Fruit fly (Drosophila melanogaster): ENCODE measurements around the gene CG15760.
A peak's percentile ranks its signal among the peaks of the same experiment; 100 is the strongest.

Gene CG15760

dm6 chrX:13624334-13625079, 45.0 kb upstream of the CG15760 start, which contains the start of the genes CG2691 and NFAT (continued):
- peak; percentile 23 for TF ChIP-seq CG34376 (GFP tag; optimal IDR thresholded peaks at IDR 0.05)
- no peak for TF ChIP-seq CG12299 (tag; optimal IDR thresholded peaks at IDR 0.05)
- TF ChIP-seq CG30431 (GFP tag; optimal IDR thresholded peaks at IDR 0.05): no peak
- no peak for TF ChIP-seq Camta (GFP tag; optimal IDR thresholded peaks at IDR 0.05)
- no peak for TF ChIP-seq gt (GFP tag; IDR thresholded peaks at IDR 0.05)
- no peak for TF ChIP-seq CG8944 (GFP tag; optimal IDR thresholded peaks at IDR 0.05)
- TF ChIP-seq az2 (GFP tag; optimal IDR thresholded peaks at IDR 0.05): no peak
- no peak for TF ChIP-seq jumu (GFP tag; optimal IDR thresholded peaks at IDR 0.05)
- no peak for TF ChIP-seq lola (GFP tag; optimal IDR thresholded peaks at IDR 0.05)
- TF ChIP-seq CG11398 (GFP tag; optimal IDR thresholded peaks at IDR 0.05): no peak
- no peak; the same call in 2 of the 3 replicates for TF ChIP-seq CG2199 (GFP tag; IDR thresholded peaks at IDR 0.05)
- peak; percentile 51 for TF ChIP-seq kah (GFP tag; optimal IDR thresholded peaks at IDR 0.05)
- TF ChIP-seq sqz (GFP tag; optimal IDR thresholded peaks at IDR 0.05): peak; percentile 80
- peak; percentile 51; the same call in 2 of the 3 replicates for TF ChIP-seq knrl (GFP tag; IDR thresholded peaks at IDR 0.05; ENCODE audit: partially characterized antibody)
- TF ChIP-seq dpn (GFP tag; optimal IDR thresholded peaks at IDR 0.05): no peak
- TF ChIP-seq CG17829 (tag; optimal IDR thresholded peaks at IDR 0.05): no peak
- TF ChIP-seq exex (tag; optimal IDR thresholded peaks at IDR 0.05): peak; percentile 1
- TF ChIP-seq pho (GFP tag; optimal IDR thresholded peaks at IDR 0.05): no peak
- TF ChIP-seq Adf1 (GFP tag; IDR thresholded peaks at IDR 0.05): no peak
- TF ChIP-seq Kr (GFP tag; optimal IDR thresholded peaks at IDR 0.05): no peak
- TF ChIP-seq Doc3 (GFP tag; IDR thresholded peaks at IDR 0.05; ENCODE audit: partially characterized antibody): peak; percentile 56; the same call in 1 of the 3 replicates
- no peak for TF ChIP-seq CG6765 (GFP tag; optimal IDR thresholded peaks at IDR 0.05)
- TF ChIP-seq amos (GFP tag; IDR thresholded peaks at IDR 0.05; ENCODE audit: partially characterized antibody): peak; percentile 69; the same call in 1 of the 2 replicates
- TF ChIP-seq CG4820 (GFP tag; optimal IDR thresholded peaks at IDR 0.05): no peak
- no peak for TF ChIP-seq slp2 (GFP tag; optimal IDR thresholded peaks at IDR 0.05)
- TF ChIP-seq jigr1 (GFP tag; IDR thresholded peaks at IDR 0.05): no peak
- no peak for TF ChIP-seq MTF-1 (GFP tag; optimal IDR thresholded peaks at IDR 0.05; ENCODE audit: borderline replicate concordance)
- TF ChIP-seq Oli (tag; optimal IDR thresholded peaks at IDR 0.05): no peak
- no peak for TF ChIP-seq bab2 (GFP tag; optimal IDR thresholded peaks at IDR 0.05)
- TF ChIP-seq Hr51 (GFP tag; optimal IDR thresholded peaks at IDR 0.05): no peak
- TF ChIP-seq CG3065 (GFP tag; optimal IDR thresholded peaks at IDR 0.05): no peak
- TF ChIP-seq trem (tag; optimal IDR thresholded peaks at IDR 0.05): peak; percentile 54
- no peak for TF ChIP-seq Hr78 (GFP tag; optimal IDR thresholded peaks at IDR 0.05)
- TF ChIP-seq abd-A (tag; optimal IDR thresholded peaks at IDR 0.05): no peak
- no peak for TF ChIP-seq Aef1 (GFP tag; IDR thresholded peaks at IDR 0.05)
- TF ChIP-seq Pdp1 (GFP tag; optimal IDR thresholded peaks at IDR 0.05): peak in 1 of 2 experiments; percentile 56
- TF ChIP-seq CG2120 (GFP tag; optimal IDR thresholded peaks at IDR 0.05): no peak
- no peak for TF ChIP-seq hbn (GFP tag; IDR thresholded peaks at IDR 0.05; ENCODE audit: partially characterized antibody)
- peak; percentile 66 for TF ChIP-seq Max (GFP tag; optimal IDR thresholded peaks at IDR 0.05)
- peak; percentile 55 for TF ChIP-seq CG8290 (GFP tag; optimal IDR thresholded peaks at IDR 0.05)
- TF ChIP-seq CG8290 (tag; optimal IDR thresholded peaks at IDR 0.05): peak; percentile 23 to 29
- TF ChIP-seq CG12219 (GFP tag; optimal IDR thresholded peaks at IDR 0.05): no peak
- no peak for TF ChIP-seq croc (GFP tag; conservative IDR thresholded peaks at IDR 0.05)
- no peak for TF ChIP-seq Vsx1 (GFP tag; optimal IDR thresholded peaks at IDR 0.05)
- TF ChIP-seq Neu2 (GFP tag; optimal IDR thresholded peaks at IDR 0.05; ENCODE audit: borderline replicate concordance): no peak
- TF ChIP-seq CG1792 (GFP tag; optimal IDR thresholded peaks at IDR 0.05): no peak
- no peak for TF ChIP-seq HLH3B (GFP tag; IDR thresholded peaks at IDR 0.05)
- TF ChIP-seq CG10147 (GFP tag; optimal IDR thresholded peaks at IDR 0.05): no peak
- TF ChIP-seq maf-S (GFP tag; optimal IDR thresholded peaks at IDR 0.05): no peak
